Worm (Caenorhabditis elegans) whole organism, L3 larva: ENCODE results near the gene cpg-7.

Experiments
- R02D3.7 ChIP-seq: fragments of 150-350 bp; optimal IDR thresholded peaks from 2 replicates; lab custom pipeline; 2014; ENCODE audit warnings: missing biosample characterization, missing genetic modification characterization
- ZK546.5 ChIP-seq: sonication (generic microtip); optimal IDR thresholded peaks from 2 replicates; lab custom pipeline; 2017; ENCODE audit warnings: missing biosample characterization, missing genetic modification characterization
- aly-2 ChIP-seq: fragments of 150-350 bp; optimal IDR thresholded peaks from 2 replicates; lab custom pipeline; 2014; ENCODE audit warnings: missing biosample characterization, missing genetic modification characterization
- ama-1 ChIP-seq: fragments of 150-350 bp; optimal IDR thresholded peaks from 2 replicates; lab custom pipeline; 2018
- ceh-16 ChIP-seq: sonication (generic microtip); optimal IDR thresholded peaks from 2 replicates; lab custom pipeline; 2017; ENCODE audit warnings: missing biosample characterization, missing genetic modification characterization
- ceh-28 ChIP-seq: fragments of 150-350 bp; optimal IDR thresholded peaks from 2 replicates; lab custom pipeline; 2014; ENCODE audit warnings: missing biosample characterization, missing genetic modification reagents, missing genetic modification characterization
- ceh-82 ChIP-seq: fragments of 150-350 bp; optimal IDR thresholded peaks from 2 replicates; lab custom pipeline; 2014; ENCODE audit warnings: missing biosample characterization, missing genetic modification characterization
- ceh-9 ChIP-seq: sonication (generic microtip); optimal IDR thresholded peaks from 2 replicates; lab custom pipeline; 2018; ENCODE audit warnings: missing biosample characterization, missing genetic modification characterization
- daf-12 ChIP-seq: fragments of 150-350 bp; optimal IDR thresholded peaks from 2 replicates; lab custom pipeline; 2014; ENCODE audit warnings: missing biosample characterization, missing genetic modification reagents, missing genetic modification characterization
- egl-27 ChIP-seq: sonication (generic microtip); optimal IDR thresholded peaks from 4 replicates; lab custom pipeline; 2017; ENCODE audit warnings: missing biosample characterization, missing genetic modification reagents, missing genetic modification characterization
- egl-5 ChIP-seq: fragments of 150-350 bp; optimal IDR thresholded peaks from 2 replicates; lab custom pipeline; 2017; ENCODE audit warnings: missing biosample characterization, missing genetic modification reagents, missing genetic modification characterization, inconsistent platforms
- elt-1 ChIP-seq: fragments of 150-350 bp; optimal IDR thresholded peaks from 2 replicates; lab custom pipeline; 2014; ENCODE audit warnings: missing biosample characterization, missing genetic modification characterization
- elt-2 ChIP-seq: sonication (generic microtip); optimal IDR thresholded peaks from 2 replicates; lab custom pipeline; 2016; ENCODE audit warnings: missing genetic modification reagents, mild to moderate bottlenecking, missing genetic modification characterization, missing compliant biosample characterization
- elt-3 ChIP-seq, 3 experiments: fragments of 150-350 bp in 1 of 3; sonication (generic microtip) in 2 of 3; optimal IDR thresholded peaks; 2 replicates in 2 of 3; 4 replicates in 1 of 3; lab custom pipeline; 2014 to 2017; ENCODE audit warnings: missing biosample characterization in 3 of 3, missing genetic modification characterization in 3 of 3
- eor-1 ChIP-seq, 2 experiments: fragments of 150-350 bp; optimal IDR thresholded peaks; 2 replicates each; lab custom pipeline; 2014 to 2018; ENCODE audit warnings: missing biosample characterization in 2 of 2, missing genetic modification characterization in 2 of 2
- fkh-10 ChIP-seq: sonication (generic microtip); optimal IDR thresholded peaks from 2 replicates; lab custom pipeline; 2017; ENCODE audit warnings: missing biosample characterization, missing genetic modification reagents, missing genetic modification characterization
- fkh-2 ChIP-seq: fragments of 150-350 bp; optimal IDR thresholded peaks from 2 replicates; lab custom pipeline; 2014; ENCODE audit warnings: missing biosample characterization, missing genetic modification reagents, missing genetic modification characterization
- fos-1 ChIP-seq: fragments of 150-350 bp; optimal IDR thresholded peaks from 2 replicates; lab custom pipeline; 2014; ENCODE audit warnings: missing biosample characterization, missing genetic modification characterization
- hmg-11 ChIP-seq: sonication (generic microtip); optimal IDR thresholded peaks from 2 replicates; lab custom pipeline; 2016; ENCODE audit warnings: missing genetic modification characterization, missing compliant biosample characterization
- jun-1 ChIP-seq: fragments of 150-350 bp; optimal IDR thresholded peaks from 2 replicates; lab custom pipeline; 2014; ENCODE audit warnings: missing biosample characterization, missing genetic modification reagents, missing genetic modification characterization
- lin-15B ChIP-seq: fragments of 150-350 bp; optimal IDR thresholded peaks from 2 replicates; lab custom pipeline; 2014; ENCODE audit warnings: missing biosample characterization, missing genetic modification characterization
- lin-39 ChIP-seq: fragments of 150-350 bp; optimal IDR thresholded peaks from 2 replicates; lab custom pipeline; 2018; ENCODE audit warnings: missing biosample characterization, missing genetic modification reagents, missing genetic modification characterization
- lsy-12 ChIP-seq: sonication (generic microtip); optimal IDR thresholded peaks from 2 replicates; lab custom pipeline; 2016; ENCODE audit warnings: mild to moderate bottlenecking, missing genetic modification characterization, missing compliant biosample characterization
- mdl-1 ChIP-seq: fragments of 150-350 bp; optimal IDR thresholded peaks from 2 replicates; lab custom pipeline; 2014; ENCODE audit warnings: missing biosample characterization, missing genetic modification characterization
- mml-1 ChIP-seq: fragments of 150-350 bp; sonication (generic microtip); optimal IDR thresholded peaks from 3 replicates; lab custom pipeline; 2014; ENCODE audit warnings: missing biosample characterization, missing genetic modification characterization
- nhr-12 ChIP-seq: fragments of 150-350 bp; optimal IDR thresholded peaks from 2 replicates; lab custom pipeline; 2014; ENCODE audit warnings: missing biosample characterization, missing genetic modification characterization
- nhr-23 ChIP-seq: fragments of 150-350 bp; optimal IDR thresholded peaks from 2 replicates; lab custom pipeline; 2014; ENCODE audit warnings: missing biosample characterization, missing genetic modification reagents, missing genetic modification characterization
- nhr-237 ChIP-seq: fragments of 150-350 bp; optimal IDR thresholded peaks from 2 replicates; lab custom pipeline; 2014; ENCODE audit warnings: missing biosample characterization, missing genetic modification characterization
- nhr-25 ChIP-seq: sonication (generic microtip); optimal IDR thresholded peaks from 2 replicates; lab custom pipeline; 2017; ENCODE audit warnings: missing biosample characterization, missing genetic modification characterization
- nhr-28 ChIP-seq: fragments of 150-350 bp; optimal IDR thresholded peaks from 2 replicates; lab custom pipeline; 2014; ENCODE audit warnings: missing biosample characterization, missing genetic modification characterization
- nhr-43 ChIP-seq: sonication (generic microtip); optimal IDR thresholded peaks from 2 replicates; lab custom pipeline; 2016; ENCODE audit warnings: mild to moderate bottlenecking, missing genetic modification characterization, missing compliant biosample characterization; ENCODE audit not compliant: poor library complexity, severe bottlenecking
- nhr-67 ChIP-seq: fragments of 150-350 bp; optimal IDR thresholded peaks from 2 replicates; lab custom pipeline; 2014; ENCODE audit warnings: missing biosample characterization, missing genetic modification characterization
- nhr-76 ChIP-seq: fragments of 150-350 bp; sonication (generic microtip); optimal IDR thresholded peaks from 5 replicates; lab custom pipeline; 2014; ENCODE audit warnings: missing biosample characterization, missing genetic modification characterization
- nhr-77 ChIP-seq: fragments of 150-350 bp; optimal IDR thresholded peaks from 2 replicates; lab custom pipeline; 2014; ENCODE audit warnings: missing biosample characterization, missing genetic modification characterization
- pha-4 ChIP-seq: fragments of 150-350 bp; optimal IDR thresholded peaks from 2 replicates; lab custom pipeline; 2014; ENCODE audit warnings: missing biosample characterization, missing genetic modification reagents, missing genetic modification characterization
- pqm-1 ChIP-seq: fragments of 150-350 bp; optimal IDR thresholded peaks from 2 replicates; lab custom pipeline; 2017; ENCODE audit warnings: missing biosample characterization, missing genetic modification characterization, inconsistent platforms
- sea-2 ChIP-seq: fragments of 150-350 bp; sonication (generic microtip); optimal IDR thresholded peaks from 4 replicates; lab custom pipeline; 2014; ENCODE audit warnings: missing biosample characterization, missing genetic modification reagents, missing genetic modification characterization
- skn-1 ChIP-seq: fragments of 150-350 bp; optimal IDR thresholded peaks from 2 replicates; lab custom pipeline; 2014; ENCODE audit warnings: missing biosample characterization, missing genetic modification characterization
- snpc-4 ChIP-seq: fragments of 150-350 bp; optimal IDR thresholded peaks from 2 replicates; lab custom pipeline; 2014; ENCODE audit warnings: missing biosample characterization, missing genetic modification characterization
- tbx-2 ChIP-seq: sonication (generic microtip); optimal IDR thresholded peaks from 2 replicates; lab custom pipeline; 2016; ENCODE audit warnings: mild to moderate bottlenecking, missing genetic modification characterization, missing compliant biosample characterization
- unc-39 ChIP-seq: sonication (generic microtip); optimal IDR thresholded peaks from 4 replicates; lab custom pipeline; 2017; ENCODE audit warnings: missing biosample characterization, missing genetic modification characterization
- unc-62 ChIP-seq: fragments of 150-350 bp; sonication (generic microtip); optimal IDR thresholded peaks from 4 replicates; lab custom pipeline; 2014; ENCODE audit warnings: missing biosample characterization, missing genetic modification reagents, missing genetic modification characterization
- zag-1 ChIP-seq: fragments of 150-350 bp; optimal IDR thresholded peaks from 2 replicates; lab custom pipeline; 2014; ENCODE audit warnings: missing biosample characterization, missing genetic modification characterization
- ztf-11 ChIP-seq: fragments of 150-350 bp; optimal IDR thresholded peaks from 2 replicates; lab custom pipeline; 2014; ENCODE audit warnings: missing biosample characterization, missing genetic modification characterization
- ztf-4 ChIP-seq: fragments of 150-350 bp; optimal IDR thresholded peaks from 2 replicates; lab custom pipeline; 2014; ENCODE audit warnings: missing biosample characterization, missing genetic modification characterization

Gene cpg-7

DNA sequence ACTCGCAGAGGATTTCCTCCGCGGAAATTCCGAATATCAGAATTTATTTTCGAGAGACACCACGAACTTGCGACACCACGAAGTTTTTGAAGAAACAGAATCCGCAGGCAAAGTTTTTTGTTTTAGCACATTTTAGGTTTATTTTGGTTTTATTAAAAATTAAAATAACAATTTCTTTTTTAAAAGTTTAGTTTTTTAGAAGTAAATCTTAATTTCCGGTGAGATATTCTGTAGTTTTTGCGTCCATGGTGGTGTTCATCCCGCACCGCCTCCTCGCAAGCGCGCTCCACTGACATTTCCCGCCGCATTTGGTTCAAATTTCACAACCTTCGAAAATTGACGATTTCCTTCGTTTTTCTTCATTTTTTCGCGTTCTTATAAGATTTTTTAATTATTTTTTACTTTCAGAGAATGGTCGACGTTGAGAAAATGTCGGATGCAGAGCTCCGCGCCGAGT, 46.0 kb downstream of the cpg-7 start, which contains the start of gene lem-2 (continued):
- peak; percentile 81 for TF ChIP-seq snpc-4 (tag; lab: Kevin White, UChicago)
- peak; percentile 6 for TF ChIP-seq nhr-25 (tag; lab: Kevin White, UChicago)
- peak; percentile 34 for TF ChIP-seq jun-1 (tag; lab: Kevin White, UChicago)
- TF ChIP-seq ztf-4 (tag; lab: Kevin White, UChicago), result no peak
- peak; percentile 27 for TF ChIP-seq R02D3.7 (tag; lab: Kevin White, UChicago)
- no peak for TF ChIP-seq egl-27 (tag; lab: Kevin White, UChicago)
- no peak for TF ChIP-seq nhr-12 (tag; lab: Kevin White, UChicago)
- TF ChIP-seq mml-1 (tag; lab: Kevin White, UChicago), result no peak
- TF ChIP-seq fos-1 (tag; lab: Kevin White, UChicago), result no peak
- no peak for TF ChIP-seq unc-39
- no peak for TF ChIP-seq ceh-16 (tag; lab: Kevin White, UChicago)
- no peak for TF ChIP-seq ZK546.5
- TF ChIP-seq nhr-43 (tag; lab: Kevin White, UChicago), result no peak

DNA sequence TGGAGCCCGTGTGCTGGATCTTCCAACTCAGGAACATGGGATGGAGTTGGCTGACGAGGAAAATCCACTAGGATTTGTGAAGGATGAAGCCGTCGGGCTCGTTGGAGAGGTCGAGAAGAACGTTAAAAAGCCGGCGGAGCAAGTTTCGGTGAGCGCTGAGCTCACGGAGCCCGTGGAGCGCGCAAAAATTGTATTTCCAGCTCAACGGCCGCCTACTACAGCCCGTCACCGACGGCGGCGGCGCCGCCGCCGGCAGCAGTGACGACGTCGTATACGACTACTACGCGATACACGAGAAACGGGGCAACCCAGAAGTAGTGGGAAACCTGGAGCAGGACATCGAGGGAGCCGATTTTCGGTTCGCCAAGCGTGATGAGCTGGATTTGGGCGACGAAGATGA, 48.1 kb downstream of the cpg-7 start:
- TF ChIP-seq nhr-28 (no peak), fkh-10 (no peak), ztf-4 (tag; lab: Kevin White, UChicago) (no peak), skn-1 (tag; lab: Kevin White, UChicago) (no peak), lin-15B (tag; lab: Kevin White, UChicago) (no peak), R02D3.7 (tag; lab: Kevin White, UChicago) (no peak), daf-12 (tag; lab: Kevin White, UChicago) (no peak), ceh-9 (tag; lab: Kevin White, UChicago) (no peak), lin-39 (tag; lab: Kevin White, UChicago) (no peak), tbx-2 (tag; lab: Kevin White, UChicago) (no peak), nhr-12 (tag; lab: Kevin White, UChicago) (no peak)

DNA sequence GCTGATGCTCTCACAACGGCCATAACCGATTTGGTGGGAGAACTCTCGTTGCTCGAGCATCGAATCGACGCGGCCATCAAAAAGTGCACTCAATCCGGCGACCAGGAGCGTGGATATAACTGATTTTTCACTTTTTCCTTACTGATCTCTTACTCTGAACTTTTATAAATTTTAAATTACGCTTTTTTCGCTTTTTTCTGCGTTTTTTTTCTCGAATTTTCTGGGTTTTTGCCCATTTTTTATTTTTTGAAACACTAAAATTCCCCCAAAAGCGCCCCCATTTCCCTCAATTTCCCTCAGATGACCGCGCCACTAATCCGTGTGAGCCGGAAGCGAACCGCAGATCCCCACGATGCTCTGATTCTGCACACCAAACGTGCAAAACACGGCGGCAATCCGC, 48.6 kb downstream of the cpg-7 start, which contains the start of gene W01G7.4:
W01G7.4 (plus strand) TSS at position 301 of the 400 bp plus-strand sequence.
- TF ChIP-seq nhr-25 (tag; lab: Kevin White, UChicago), result no peak
- TF ChIP-seq hmg-11 (tag; lab: Kevin White, UChicago), result no peak
- no peak for TF ChIP-seq egl-5 (tag; lab: Kevin White, UChicago)
- no peak for TF ChIP-seq nhr-76 (tag; lab: Kevin White, UChicago)
- no peak for TF ChIP-seq nhr-43 (tag; lab: Kevin White, UChicago)

DNA sequence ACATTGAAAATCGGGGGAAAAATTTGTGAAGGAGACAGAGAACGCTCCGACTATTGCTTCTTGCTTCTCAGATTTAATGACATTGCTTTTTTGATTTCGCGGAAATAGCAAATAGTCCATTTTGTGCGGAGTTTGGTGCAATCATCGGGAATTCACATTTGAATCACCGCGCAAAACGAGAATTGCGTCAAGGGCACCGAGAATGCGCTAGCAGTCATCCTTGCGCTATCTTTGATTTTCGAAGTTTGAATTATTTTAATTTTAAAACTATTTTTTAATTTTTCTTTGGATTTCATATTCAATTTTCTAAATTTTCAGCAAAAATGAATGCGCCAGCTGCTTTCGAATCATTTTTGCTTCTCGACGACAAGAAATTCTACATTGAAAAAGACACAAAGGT, 49.3 kb downstream of the cpg-7 start, which contains the start of gene rpb-11:
rpb-11 (plus strand) TSS at position 319 of the 400 bp plus-strand sequence.
- TF ChIP-seq aly-2, result peak; percentile 56
- TF ChIP-seq nhr-23, result peak; percentile 97
- TF ChIP-seq hmg-11 (tag; lab: Kevin White, UChicago), result peak; percentile 58
- no peak for TF ChIP-seq elt-3 (tag; optimal IDR thresholded peaks at IDR 0.05; lab: Kevin White, UChicago)
- TF ChIP-seq ztf-11 (tag; lab: Kevin White, UChicago), result no peak
- peak; percentile 72 for TF ChIP-seq elt-2
- TF ChIP-seq nhr-43 (tag; lab: Kevin White, UChicago), result peak; percentile 90
- no peak for TF ChIP-seq ztf-4 (tag; lab: Kevin White, UChicago)
- peak; percentile 80 for TF ChIP-seq ceh-82 (tag; lab: Kevin White, UChicago)
- peak; percentile 67 for TF ChIP-seq lin-39 (tag; lab: Kevin White, UChicago)
- peak; percentile 94 for TF ChIP-seq lin-15B (tag; lab: Kevin White, UChicago)
- peak; percentile 98 for TF ChIP-seq pha-4 (tag; lab: Kevin White, UChicago)
- no peak for TF ChIP-seq nhr-237 (tag; lab: Kevin White, UChicago)
- no peak for TF ChIP-seq daf-12 (tag; lab: Kevin White, UChicago)
- TF ChIP-seq ceh-28, result peak; percentile 81
- peak; percentile 91 for TF ChIP-seq tbx-2 (tag; lab: Kevin White, UChicago)
- no peak for TF ChIP-seq ama-1 (lab: Kevin White, UChicago)
- TF ChIP-seq mml-1 (tag; lab: Kevin White, UChicago), result no peak
- TF ChIP-seq egl-27 (tag; lab: Kevin White, UChicago), result no peak
- TF ChIP-seq eor-1 (tag; optimal IDR thresholded peaks at IDR 0.05; lab: Kevin White, UChicago), result no peak
- TF ChIP-seq nhr-67 (tag; lab: Kevin White, UChicago), result no peak
- peak; percentile 56 for TF ChIP-seq pqm-1 (tag; lab: Kevin White, UChicago)
- no peak for TF ChIP-seq mdl-1 (tag; lab: Kevin White, UChicago)
- peak; percentile 95 for TF ChIP-seq nhr-77
- TF ChIP-seq fkh-2 (tag; lab: Kevin White, UChicago), result no peak
- TF ChIP-seq elt-1, result peak; percentile 66
- TF ChIP-seq unc-62, result peak; percentile 26
- peak; percentile 83 for TF ChIP-seq lsy-12 (tag; lab: Kevin White, UChicago)
- TF ChIP-seq fos-1 (tag; lab: Kevin White, UChicago), result no peak
- peak; percentile 85 for TF ChIP-seq skn-1 (tag; lab: Kevin White, UChicago)
- TF ChIP-seq zag-1 (tag; lab: Kevin White, UChicago), result peak; percentile 44
- TF ChIP-seq nhr-25 (tag; lab: Kevin White, UChicago), result peak; percentile 84
- peak; percentile 81 for TF ChIP-seq fkh-10
- TF ChIP-seq sea-2, result no peak
- TF ChIP-seq nhr-76 (tag; lab: Kevin White, UChicago), result no peak
